Fruit fly (Drosophila melanogaster) whole organism: ENCODE data around the gene CSN5.

Experiments used
- CG8478 ChIP-seq: fragments of >200 bp; optimal IDR thresholded peaks from 2 replicates; lab custom pipeline; 2018; ENCODE audit warnings: inconsistent platforms
- EcR ChIP-seq, 2 experiments: fragments of >200 bp; optimal IDR thresholded peaks; 2 replicates each; lab custom pipeline; 2017; ENCODE audit warnings: missing biosample characterization in 2 of 2, missing genetic modification characterization in 2 of 2, missing genetic modification reagents in 2 of 2
- usp ChIP-seq: fragments of >200 bp; optimal IDR thresholded peaks from 2 replicates; lab custom pipeline; 2017; ENCODE audit warnings: missing biosample characterization, missing genetic modification characterization, mixed read lengths

DNA sequence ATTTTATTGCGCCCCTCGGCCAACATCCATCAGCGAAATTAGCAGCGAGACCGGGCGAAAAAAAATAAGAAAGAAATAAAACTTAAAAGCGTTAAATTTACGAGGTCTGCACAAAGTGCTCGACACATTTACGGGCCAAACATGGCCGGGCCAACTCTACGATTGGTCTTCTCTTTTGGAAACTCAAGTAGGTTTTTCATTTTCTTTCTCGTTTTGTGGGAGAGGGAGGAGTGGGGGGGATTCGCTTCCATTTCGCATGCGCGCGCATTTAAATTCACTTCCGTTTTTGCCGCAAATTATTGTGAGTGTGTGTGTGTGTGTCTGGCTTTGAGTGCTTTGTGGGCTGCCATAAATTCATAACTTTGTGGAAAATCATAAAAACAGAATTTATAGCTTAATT, 42.4 kb upstream of the CSN5 start:
- no peak for TF ChIP-seq usp
- no peak for TF ChIP-seq EcR (GFP tag; optimal IDR thresholded peaks at IDR 0.05; lab: Kevin White, UChicago)
- TF ChIP-seq CG8478 (lab: Kevin White, UChicago) = no peak
